Fruit fly (Drosophila melanogaster) whole organism, embryonic: ENCODE measurements around the gene CG42814.

Source experiments
- ATbp ChIP-seq: fragments of 200-800 bp; sonication (Bioruptor generic); optimal IDR thresholded peaks from 2 replicates; lab custom pipeline; 2017; ENCODE audit warnings: missing biosample characterization, mild to moderate bottlenecking, missing genetic modification characterization, missing genetic modification reagents
- B-H2 ChIP-seq: fragments of 200-800 bp; sonication (Bioruptor generic); optimal IDR thresholded peaks from 2 replicates; lab custom pipeline; 2018; ENCODE audit warnings: missing biosample characterization, mild to moderate bottlenecking, missing genetic modification characterization
- CG11504 ChIP-seq: fragments of 200-800 bp; sonication (Bioruptor generic); optimal IDR thresholded peaks from 3 replicates; lab custom pipeline; 2019; ENCODE audit warnings: missing biosample characterization, mild to moderate bottlenecking, missing genetic modification characterization, moderate library complexity
- CG11560 ChIP-seq: fragments of 200-800 bp; sonication (Bioruptor generic); IDR thresholded peaks from 3 replicates; pipeline ENCODE4 v1.3.6; 2022; ENCODE audit warnings: missing biosample characterization, missing genetic modification characterization
- CG11723 ChIP-seq: fragments of 200-800 bp; sonication (Bioruptor generic); optimal IDR thresholded peaks from 2 replicates; lab custom pipeline; 2017; ENCODE audit warnings: missing biosample characterization, mild to moderate bottlenecking, missing genetic modification characterization
- CG1602 ChIP-seq: fragments of 200-800 bp; sonication (Bioruptor generic); optimal IDR thresholded peaks from 3 replicates; lab custom pipeline; 2016; ENCODE audit warnings: missing biosample characterization, missing genetic modification characterization
- CG17829 ChIP-seq: fragments of 200-800 bp; optimal IDR thresholded peaks from 2 replicates; lab custom pipeline; 2019; ENCODE audit warnings: missing biosample characterization, mild to moderate bottlenecking, missing genetic modification characterization, moderate library complexity
- CG2129 ChIP-seq: fragments of 200-800 bp; sonication (Bioruptor generic); IDR thresholded peaks from 2 replicates; pipeline ENCODE4 v1.3.6; 2022; ENCODE audit warnings: missing biosample characterization, missing genetic modification characterization; ENCODE audit not compliant: partially characterized antibody
- CG33213 ChIP-seq: fragments of 200-800 bp; sonication (Bioruptor generic); optimal IDR thresholded peaks from 3 replicates; lab custom pipeline; 2016; ENCODE audit warnings: missing biosample characterization, missing genetic modification characterization
- CG33557 ChIP-seq: fragments of 200-800 bp; sonication (Bioruptor generic); optimal IDR thresholded peaks from 2 replicates; lab custom pipeline; 2019; ENCODE audit warnings: missing biosample characterization, mild to moderate bottlenecking, missing genetic modification characterization, moderate library complexity
- CG7556 ChIP-seq: fragments of 200-800 bp; sonication (Bioruptor generic); optimal IDR thresholded peaks from 2 replicates; lab custom pipeline; 2017; ENCODE audit warnings: missing biosample characterization, mild to moderate bottlenecking, missing genetic modification characterization
- CG7745 ChIP-seq: fragments of 200-800 bp; sonication (Bioruptor generic); optimal IDR thresholded peaks from 2 replicates; lab custom pipeline; 2018; ENCODE audit warnings: missing biosample characterization, mild to moderate bottlenecking, missing genetic modification characterization, moderate library complexity
- CG8359 ChIP-seq: fragments of 200-800 bp; sonication (Bioruptor generic); optimal IDR thresholded peaks from 2 replicates; lab custom pipeline; 2017; ENCODE audit warnings: missing biosample characterization, mild to moderate bottlenecking, missing genetic modification characterization, borderline replicate concordance
- CG8944 ChIP-seq: fragments of 200-800 bp; sonication (Bioruptor generic); optimal IDR thresholded peaks from 3 replicates; lab custom pipeline; 2016; ENCODE audit warnings: missing biosample characterization, missing genetic modification characterization
- CTCF ChIP-seq: fragments of 200-800 bp; sonication (Bioruptor generic); optimal IDR thresholded peaks from 2 replicates; lab custom pipeline; 2017; ENCODE audit warnings: missing biosample characterization, mild to moderate bottlenecking, missing genetic modification characterization, moderate library complexity
- Dad ChIP-seq: fragments of 200-800 bp; sonication (Bioruptor generic); optimal IDR thresholded peaks from 3 replicates; lab custom pipeline; 2016; ENCODE audit warnings: missing biosample characterization, missing genetic modification characterization
- Deaf1 ChIP-seq: fragments of 200-800 bp; optimal IDR thresholded peaks from 3 replicates; lab custom pipeline; 2019; ENCODE audit warnings: missing biosample characterization, mild to moderate bottlenecking, missing genetic modification characterization, moderate library complexity
- Dek ChIP-seq: fragments of 200-800 bp; sonication (Bioruptor generic); optimal IDR thresholded peaks from 3 replicates; lab custom pipeline; 2019; ENCODE audit warnings: missing biosample characterization, mild to moderate bottlenecking, missing genetic modification characterization, moderate library complexity
- Dp ChIP-seq: fragments of 200-800 bp; sonication (Bioruptor generic); optimal IDR thresholded peaks from 2 replicates; lab custom pipeline; 2018; ENCODE audit warnings: missing biosample characterization, mild to moderate bottlenecking, missing genetic modification characterization, moderate library complexity
- Drgx ChIP-seq: fragments of 200-800 bp; sonication (Bioruptor generic); IDR thresholded peaks from 2 replicates; pipeline ENCODE4 v1.3.6; 2022; ENCODE audit warnings: missing biosample characterization, missing genetic modification characterization
- Fer1 ChIP-seq: fragments of 200-800 bp; sonication (Bioruptor generic); optimal IDR thresholded peaks from 2 replicates; lab custom pipeline; 2017; ENCODE audit warnings: missing biosample characterization, mild to moderate bottlenecking, missing genetic modification characterization
- Hr39 ChIP-seq: fragments of >200 bp; optimal IDR thresholded peaks from 2 replicates; lab custom pipeline; 2017
- Hr51 ChIP-seq, 2 experiments: fragments of 200-800 bp; sonication (Bioruptor generic); optimal IDR thresholded peaks; 2 replicates in 1 of 2; 3 replicates in 1 of 2; lab custom pipeline; 2016 to 2018; ENCODE audit warnings: missing biosample characterization in 2 of 2, missing genetic modification characterization in 2 of 2, mild to moderate bottlenecking in 1 of 2, moderate library complexity in 1 of 2
- Jarid2 ChIP-seq: fragments of 200-800 bp; sonication (Bioruptor generic); optimal IDR thresholded peaks from 3 replicates; lab custom pipeline; 2017; ENCODE audit warnings: mild to moderate bottlenecking, missing biosample characterization, missing genetic modification reagents, missing genetic modification characterization
- Max ChIP-seq: fragments of 200-800 bp; sonication (Bioruptor generic); optimal IDR thresholded peaks from 2 replicates; lab custom pipeline; 2016; ENCODE audit warnings: missing biosample characterization, mild to moderate bottlenecking, missing genetic modification characterization
- NC2β ChIP-seq: fragments of 200-800 bp; sonication (Bioruptor generic); optimal IDR thresholded peaks from 2 replicates; lab custom pipeline; 2016; ENCODE audit warnings: missing biosample characterization, missing genetic modification characterization
- NFAT ChIP-seq: fragments of 200-800 bp; sonication (Bioruptor generic); IDR thresholded peaks from 2 replicates; pipeline ENCODE4 v1.3.6; 2022; ENCODE audit warnings: missing biosample characterization, missing genetic modification characterization
- Nf-YB ChIP-seq: fragments of 200-800 bp; sonication (Bioruptor generic); optimal IDR thresholded peaks from 3 replicates; lab custom pipeline; 2019; ENCODE audit warnings: missing biosample characterization, mild to moderate bottlenecking, missing genetic modification characterization, moderate library complexity
- Nf-YC ChIP-seq: fragments of 200-800 bp; optimal IDR thresholded peaks from 3 replicates; lab custom pipeline; 2019; ENCODE audit warnings: missing biosample characterization, mild to moderate bottlenecking, missing genetic modification characterization, moderate library complexity
- Opbp ChIP-seq: fragments of 200-800 bp; sonication (Bioruptor generic); IDR thresholded peaks from 3 replicates; pipeline ENCODE4 v1.3.6; 2022; ENCODE audit warnings: missing biosample characterization, missing genetic modification characterization; ENCODE audit not compliant: partially characterized antibody
- Poxn ChIP-seq: fragments of 200-800 bp; sonication (Bioruptor generic); IDR thresholded peaks from 2 replicates; pipeline ENCODE4 v1.3.6; 2022; ENCODE audit warnings: missing biosample characterization, missing genetic modification characterization
- Ravus ChIP-seq: fragments of 200-800 bp; sonication (Bioruptor generic); IDR thresholded peaks from 2 replicates; pipeline ENCODE4 v1.3.6; 2022; ENCODE audit warnings: missing biosample characterization, missing genetic modification characterization
- Rfx ChIP-seq: fragments of 200-800 bp; sonication (Bioruptor generic); IDR thresholded peaks from 2 replicates; pipeline ENCODE4 v1.3.6; 2022; ENCODE audit warnings: missing biosample characterization, missing genetic modification characterization
- Scr ChIP-seq: fragments of 200-800 bp; sonication (Bioruptor generic); IDR thresholded peaks from 2 replicates; pipeline ENCODE4 v1.3.6; 2022; ENCODE audit warnings: missing biosample characterization, missing genetic modification characterization; ENCODE audit not compliant: partially characterized antibody
- abd-A ChIP-seq: fragments of 200-800 bp; sonication (Bioruptor generic); optimal IDR thresholded peaks from 3 replicates; lab custom pipeline; 2019; ENCODE audit warnings: missing biosample characterization, mild to moderate bottlenecking, missing genetic modification characterization, moderate library complexity
- ato ChIP-seq: fragments of 200-800 bp; sonication (Bioruptor generic); IDR thresholded peaks from 2 replicates; pipeline ENCODE4 v1.3.6; 2022; ENCODE audit warnings: missing biosample characterization, missing genetic modification characterization; ENCODE audit not compliant: partially characterized antibody
- ewg ChIP-seq: fragments of 200-800 bp; sonication (Bioruptor generic); optimal IDR thresholded peaks from 3 replicates; lab custom pipeline; 2017; ENCODE audit warnings: mild to moderate bottlenecking, missing biosample characterization, missing genetic modification reagents, missing genetic modification characterization
- fd3F ChIP-seq: fragments of 200-800 bp; sonication (Bioruptor generic); optimal IDR thresholded peaks from 2 replicates; lab custom pipeline; 2018; ENCODE audit warnings: missing biosample characterization, mild to moderate bottlenecking, missing genetic modification characterization, moderate library complexity
- gcm2 ChIP-seq: fragments of 200-800 bp; sonication (Bioruptor generic); optimal IDR thresholded peaks from 2 replicates; lab custom pipeline; 2016; ENCODE audit warnings: missing biosample characterization, missing genetic modification characterization
- nerfin-1 ChIP-seq: fragments of 200-800 bp; sonication (Bioruptor generic); optimal IDR thresholded peaks from 3 replicates; lab custom pipeline; 2019; ENCODE audit warnings: missing biosample characterization, mild to moderate bottlenecking, missing genetic modification characterization, moderate library complexity
- nerfin-2 ChIP-seq: fragments of 200-800 bp; sonication (Bioruptor generic); IDR thresholded peaks from 2 replicates; pipeline ENCODE4 v1.3.6; 2022; ENCODE audit warnings: missing biosample characterization, missing genetic modification characterization; ENCODE audit not compliant: partially characterized antibody
- sd ChIP-seq: fragments of 200-800 bp; sonication (Bioruptor generic); optimal IDR thresholded peaks from 3 replicates; lab custom pipeline; 2018; ENCODE audit warnings: missing biosample characterization, mild to moderate bottlenecking, missing genetic modification characterization, moderate library complexity
- seq ChIP-seq: fragments of 200-800 bp; sonication (Bioruptor generic); IDR thresholded peaks from 2 replicates; pipeline ENCODE4 v1.3.6; 2022; ENCODE audit warnings: missing biosample characterization, missing genetic modification characterization
- sima ChIP-seq: fragments of 200-800 bp; sonication (Bioruptor generic); optimal IDR thresholded peaks from 2 replicates; lab custom pipeline; 2016; ENCODE audit warnings: missing biosample characterization, missing genetic modification characterization
- sisA ChIP-seq: fragments of 200-800 bp; sonication (Bioruptor generic); IDR thresholded peaks from 2 replicates; pipeline ENCODE4 v1.3.6; 2022; ENCODE audit warnings: missing biosample characterization, missing genetic modification characterization
- slbo ChIP-seq: fragments of 200-800 bp; sonication (Bioruptor generic); IDR thresholded peaks from 2 replicates; pipeline ENCODE4 v1.3.6; 2022; ENCODE audit warnings: missing biosample characterization, missing genetic modification characterization
- unc-4 ChIP-seq: fragments of 200-800 bp; sonication (Bioruptor generic); IDR thresholded peaks from 2 replicates; pipeline ENCODE4 v1.3.6; 2022; ENCODE audit warnings: missing biosample characterization, missing genetic modification characterization; ENCODE audit not compliant: partially characterized antibody

Gene CG42814

dm6 chr3R:27250907-27251306, 21.6 kb upstream of the CG42814 start, which contains the start of the genes TTLL6B and TfIIA-L:
TSS of gene TTLL6B (minus strand) at chr3R:27251007.
TSS of gene TfIIA-L (plus strand) at chr3R:27251112.
- TF ChIP-seq ATbp (GFP tag; lab: Kevin White, UChicago): no peak
- no peak for TF ChIP-seq Fer1 (GFP tag; lab: Kevin White, UChicago)
- TF ChIP-seq unc-4: no peak
- no peak for TF ChIP-seq sisA (GFP tag; lab: Robert Waterston, UW)
- no peak for TF ChIP-seq Hr39 (lab: Kevin White, UChicago)
- TF ChIP-seq Rfx (GFP tag; lab: Robert Waterston, UW): no peak
- TF ChIP-seq Dad: no peak
- TF ChIP-seq CG2129 (GFP tag; lab: Robert Waterston, UW): no peak
- TF ChIP-seq fd3F (GFP tag; lab: Kevin White, UChicago): no peak
- no peak for TF ChIP-seq ato
- no peak for TF ChIP-seq Ravus (GFP tag; lab: Robert Waterston, UW)
- TF ChIP-seq nerfin-2 (GFP tag; lab: Robert Waterston, UW): no peak
- no peak for TF ChIP-seq CG8944 (GFP tag; lab: Kevin White, UChicago)

- TF ChIP-seq Scr (GFP tag; lab: Robert Waterston, UW) (no peak), Deaf1 (peak; percentile 32), Nf-YC (tag; lab: Kevin White, UChicago) (peak; percentile 37), NFAT (GFP tag; lab: Robert Waterston, UW) (no peak), ATbp (GFP tag; lab: Kevin White, UChicago) (no peak), sd (tag; lab: Kevin White, UChicago) (peak; percentile 88), seq (GFP tag; lab: Robert Waterston, UW) (no peak)
Observed at dm6 chr3R:27247892-27248291, 18.6 kb upstream of the CG42814 start, which contains the start of gene CG5984. TSS of gene CG5984 (minus strand) at chr3R:27247992.

dm6 chr3R:27246264-27246663, 17.0 kb upstream of the CG42814 start:
- TF ChIP-seq Dek (tag; lab: Kevin White, UChicago): peak; percentile 33
- TF ChIP-seq Fer1 (GFP tag; lab: Kevin White, UChicago): peak; percentile 81
- TF ChIP-seq CG7556: peak; percentile 86
- peak; percentile 19 for TF ChIP-seq CTCF (GFP tag; lab: Kevin White, UChicago)
- no peak for TF ChIP-seq Dp
- peak; percentile 94 for TF ChIP-seq CG11504 (tag; lab: Kevin White, UChicago)
- peak; percentile 93 for TF ChIP-seq CG17829 (tag; lab: Kevin White, UChicago)
- TF ChIP-seq Hr51 (GFP tag; optimal IDR thresholded peaks at IDR 0.05; lab: Kevin White, UChicago): peak in 1 of 2 experiments; percentile 94
- TF ChIP-seq CG8359 (GFP tag; lab: Kevin White, UChicago): peak; percentile 2
- peak; percentile 30 for TF ChIP-seq Jarid2 (GFP tag; lab: Kevin White, UChicago)
- TF ChIP-seq CG1602: peak; percentile 51
- TF ChIP-seq CG11560: no peak
- peak; percentile 81 for TF ChIP-seq Nf-YC (tag; lab: Kevin White, UChicago)
- no peak for TF ChIP-seq gcm2 (GFP tag; lab: Kevin White, UChicago)
- peak; percentile 54 for TF ChIP-seq ewg
- TF ChIP-seq CG33557 (GFP tag; lab: Kevin White, UChicago): peak; percentile 89
- TF ChIP-seq CG11723 (GFP tag; lab: Kevin White, UChicago): peak; percentile 26
- peak; percentile 15 for TF ChIP-seq Max (GFP tag; lab: Kevin White, UChicago)
- peak; percentile 71 for TF ChIP-seq Nf-YB (GFP tag; lab: Kevin White, UChicago)
- TF ChIP-seq Opbp (GFP tag; lab: Robert Waterston, UW): no peak
- TF ChIP-seq slbo (GFP tag; lab: Robert Waterston, UW): peak; percentile 67
- no peak for TF ChIP-seq Poxn (GFP tag; lab: Robert Waterston, UW)
- TF ChIP-seq Drgx (GFP tag; lab: Robert Waterston, UW): peak; percentile 43; the same call in 1 of the 2 replicates
- TF ChIP-seq abd-A (tag; lab: Kevin White, UChicago): peak; percentile 62
- TF ChIP-seq B-H2 (GFP tag; lab: Kevin White, UChicago): peak; percentile 46
- TF ChIP-seq sima (GFP tag; lab: Kevin White, UChicago): no peak
- TF ChIP-seq NC2β (GFP tag; lab: Kevin White, UChicago): no peak
- no peak for TF ChIP-seq CG7745 (tag; lab: Kevin White, UChicago)
- TF ChIP-seq CG33213 (GFP tag; lab: Kevin White, UChicago): no peak
- peak; percentile 87 for TF ChIP-seq nerfin-1
